Fruit fly (Drosophila melanogaster) whole organism, embryonic: Measurements from ENCODE around the gene Mettl4.
A peak's percentile ranks its signal among the peaks of the same experiment; 100 is the strongest.

Experiments used
- CG10267 ChIP-seq: fragments of 200-800 bp; sonication (Bioruptor generic); optimal IDR thresholded peaks from 2 replicates; lab custom pipeline; 2018; ENCODE audit warnings: missing biosample characterization, mild to moderate bottlenecking, missing genetic modification characterization, moderate library complexity
- CG10431 ChIP-seq: fragments of 200-800 bp; sonication (Bioruptor generic); optimal IDR thresholded peaks from 3 replicates; lab custom pipeline; 2018; ENCODE audit warnings: missing biosample characterization, mild to moderate bottlenecking, missing genetic modification characterization
- CG10565 ChIP-seq: fragments of 200-800 bp; sonication (Bioruptor generic); optimal IDR thresholded peaks from 3 replicates; lab custom pipeline; 2016; ENCODE audit warnings: missing biosample characterization, mild to moderate bottlenecking, missing genetic modification characterization
- CG11504 ChIP-seq: fragments of 200-800 bp; sonication (Bioruptor generic); optimal IDR thresholded peaks from 3 replicates; lab custom pipeline; 2019; ENCODE audit warnings: missing biosample characterization, mild to moderate bottlenecking, missing genetic modification characterization, moderate library complexity
- CG12299 ChIP-seq: fragments of 200-800 bp; sonication (Bioruptor generic); optimal IDR thresholded peaks from 2 replicates; lab custom pipeline; 2018; ENCODE audit warnings: missing biosample characterization, mild to moderate bottlenecking, missing genetic modification characterization
- CG12942 ChIP-seq: fragments of 200-800 bp; sonication (Bioruptor generic); optimal IDR thresholded peaks from 3 replicates; lab custom pipeline; 2016; ENCODE audit warnings: missing biosample characterization, missing genetic modification characterization
- CG14710 ChIP-seq: fragments of 200-800 bp; sonication (Bioruptor generic); optimal IDR thresholded peaks from 3 replicates; lab custom pipeline; 2019; ENCODE audit warnings: missing biosample characterization, mild to moderate bottlenecking, missing genetic modification characterization, moderate library complexity
- CG1603 ChIP-seq: fragments of 200-800 bp; sonication (Bioruptor generic); optimal IDR thresholded peaks from 2 replicates; lab custom pipeline; 2019; ENCODE audit warnings: missing biosample characterization, mild to moderate bottlenecking, missing genetic modification characterization, moderate library complexity
- CG16779 ChIP-seq: fragments of 200-800 bp; sonication (Bioruptor generic); IDR thresholded peaks from 2 replicates; pipeline ENCODE4 v1.3.6; 2022; ENCODE audit warnings: missing biosample characterization, missing genetic modification characterization
- CG17829 ChIP-seq: fragments of 200-800 bp; optimal IDR thresholded peaks from 2 replicates; lab custom pipeline; 2019; ENCODE audit warnings: missing biosample characterization, mild to moderate bottlenecking, missing genetic modification characterization, moderate library complexity
- CG18476 ChIP-seq: fragments of 200-800 bp; sonication (Bioruptor generic); optimal IDR thresholded peaks from 2 replicates; lab custom pipeline; 2016; ENCODE audit warnings: missing biosample characterization, mild to moderate bottlenecking, missing genetic modification characterization
- CG2129 ChIP-seq: fragments of 200-800 bp; sonication (Bioruptor generic); IDR thresholded peaks from 2 replicates; pipeline ENCODE4 v1.3.6; 2022; ENCODE audit warnings: missing biosample characterization, missing genetic modification characterization; ENCODE audit not compliant: partially characterized antibody
- CG3407 ChIP-seq: fragments of 200-800 bp; sonication (Bioruptor generic); optimal IDR thresholded peaks from 2 replicates; lab custom pipeline; 2018; ENCODE audit warnings: missing biosample characterization, mild to moderate bottlenecking, missing genetic modification characterization
- CG3995 ChIP-seq: fragments of 200-800 bp; sonication (Bioruptor generic); optimal IDR thresholded peaks from 3 replicates; lab custom pipeline; 2016; ENCODE audit warnings: missing biosample characterization, missing genetic modification characterization
- CG6791 ChIP-seq: fragments of 200-800 bp; sonication (Bioruptor generic); IDR thresholded peaks from 3 replicates; pipeline ENCODE4 v1.3.6; 2022; ENCODE audit warnings: missing biosample characterization, missing genetic modification characterization; ENCODE audit not compliant: partially characterized antibody
- CkIIα-i1 ChIP-seq: fragments of 200-800 bp; sonication (Bioruptor generic); IDR thresholded peaks from 2 replicates; pipeline ENCODE4 v1.3.6; 2022; ENCODE audit warnings: missing biosample characterization, missing genetic modification characterization
- Dp ChIP-seq: fragments of 200-800 bp; sonication (Bioruptor generic); optimal IDR thresholded peaks from 2 replicates; lab custom pipeline; 2018; ENCODE audit warnings: missing biosample characterization, mild to moderate bottlenecking, missing genetic modification characterization, moderate library complexity
- E2f2 ChIP-seq: fragments of 200-800 bp; sonication (Bioruptor generic); IDR thresholded peaks from 2 replicates; pipeline ENCODE4 v1.3.6; 2022; ENCODE audit warnings: missing biosample characterization, missing genetic modification characterization
- HHEX ChIP-seq: fragments of 200-800 bp; sonication (Bioruptor generic); optimal IDR thresholded peaks from 3 replicates; lab custom pipeline; 2017; ENCODE audit warnings: missing biosample characterization, mild to moderate bottlenecking, missing genetic modification characterization, missing genetic modification reagents
- HLH4C ChIP-seq: fragments of 200-800 bp; sonication (Bioruptor generic); IDR thresholded peaks from 3 replicates; pipeline ENCODE4 v1.3.6; 2022; ENCODE audit warnings: missing biosample characterization, missing genetic modification characterization; ENCODE audit not compliant: partially characterized antibody
- Myb ChIP-seq: fragments of 200-800 bp; sonication (Bioruptor generic); optimal IDR thresholded peaks from 2 replicates; lab custom pipeline; 2016; ENCODE audit warnings: missing biosample characterization, missing genetic modification characterization
- NC2α ChIP-seq: fragments of 200-800 bp; sonication (Bioruptor generic); optimal IDR thresholded peaks from 2 replicates; lab custom pipeline; 2016; ENCODE audit warnings: missing biosample characterization, missing genetic modification characterization
- Nf-YB ChIP-seq: fragments of 200-800 bp; sonication (Bioruptor generic); optimal IDR thresholded peaks from 3 replicates; lab custom pipeline; 2019; ENCODE audit warnings: missing biosample characterization, mild to moderate bottlenecking, missing genetic modification characterization, moderate library complexity
- Nf-YC ChIP-seq: fragments of 200-800 bp; optimal IDR thresholded peaks from 3 replicates; lab custom pipeline; 2019; ENCODE audit warnings: missing biosample characterization, mild to moderate bottlenecking, missing genetic modification characterization, moderate library complexity
- Oli ChIP-seq: fragments of 200-800 bp; sonication (Bioruptor generic); optimal IDR thresholded peaks from 2 replicates; lab custom pipeline; 2018; ENCODE audit warnings: missing biosample characterization, mild to moderate bottlenecking, missing genetic modification characterization, moderate library complexity
- Opbp ChIP-seq: fragments of 200-800 bp; sonication (Bioruptor generic); IDR thresholded peaks from 3 replicates; pipeline ENCODE4 v1.3.6; 2022; ENCODE audit warnings: missing biosample characterization, missing genetic modification characterization; ENCODE audit not compliant: partially characterized antibody
- Poxn ChIP-seq: fragments of 200-800 bp; sonication (Bioruptor generic); IDR thresholded peaks from 2 replicates; pipeline ENCODE4 v1.3.6; 2022; ENCODE audit warnings: missing biosample characterization, missing genetic modification characterization
- Scr ChIP-seq: fragments of 200-800 bp; sonication (Bioruptor generic); IDR thresholded peaks from 2 replicates; pipeline ENCODE4 v1.3.6; 2022; ENCODE audit warnings: missing biosample characterization, missing genetic modification characterization; ENCODE audit not compliant: partially characterized antibody
- Sry-β ChIP-seq: fragments of 200-800 bp; sonication (Bioruptor generic); optimal IDR thresholded peaks from 2 replicates; lab custom pipeline; 2018; ENCODE audit warnings: missing biosample characterization, mild to moderate bottlenecking, missing genetic modification characterization, moderate library complexity
- Ssrp ChIP-seq: fragments of 200-800 bp; sonication (Bioruptor generic); optimal IDR thresholded peaks from 2 replicates; lab custom pipeline; 2018; ENCODE audit warnings: missing biosample characterization, mild to moderate bottlenecking, missing genetic modification characterization, moderate library complexity
- Taf1 ChIP-seq: fragments of 200-800 bp; sonication (Bioruptor generic); IDR thresholded peaks from 2 replicates; pipeline ENCODE4 v1.3.6; 2022; ENCODE audit warnings: missing biosample characterization, missing genetic modification characterization
- bbx ChIP-seq: fragments of 200-800 bp; sonication (Bioruptor generic); IDR thresholded peaks from 2 replicates; pipeline ENCODE4 v1.3.6; 2022; ENCODE audit warnings: missing biosample characterization, missing genetic modification characterization; ENCODE audit not compliant: partially characterized antibody
- crp ChIP-seq, 2 experiments: fragments of 200-800 bp; sonication (Bioruptor generic); optimal IDR thresholded peaks; 2 replicates in 1 of 2; 3 replicates in 1 of 2; lab custom pipeline; 2017; ENCODE audit warnings: missing biosample characterization in 2 of 2, missing genetic modification characterization in 2 of 2, mild to moderate bottlenecking in 1 of 2, moderate library complexity in 1 of 2
- dpn ChIP-seq, 2 experiments: fragments of 200-800 bp; sonication (Bioruptor generic); optimal IDR thresholded peaks; 3 replicates each; lab custom pipeline; 2016; ENCODE audit warnings: missing biosample characterization in 2 of 2, missing genetic modification characterization in 2 of 2
- fru ChIP-seq: fragments of >200 bp; optimal IDR thresholded peaks from 2 replicates; lab custom pipeline; 2017
- hbn ChIP-seq: fragments of 200-800 bp; sonication (Bioruptor generic); IDR thresholded peaks from 2 replicates; pipeline ENCODE4 v1.3.6; 2022; ENCODE audit warnings: missing biosample characterization, missing genetic modification characterization; ENCODE audit not compliant: partially characterized antibody
- kah ChIP-seq: fragments of 200-800 bp; sonication (Bioruptor generic); optimal IDR thresholded peaks from 2 replicates; lab custom pipeline; 2018; ENCODE audit warnings: missing biosample characterization, mild to moderate bottlenecking, missing genetic modification characterization
- kni ChIP-seq: fragments of 200-800 bp; sonication (Bioruptor generic); optimal IDR thresholded peaks from 3 replicates; lab custom pipeline; 2017; ENCODE audit warnings: mild to moderate bottlenecking, missing biosample characterization, missing genetic modification reagents, missing genetic modification characterization
- knrl ChIP-seq: fragments of 200-800 bp; sonication (Bioruptor generic); IDR thresholded peaks from 3 replicates; pipeline ENCODE4 v1.3.6; 2022; ENCODE audit warnings: missing biosample characterization, missing genetic modification characterization; ENCODE audit not compliant: partially characterized antibody
- nerfin-2 ChIP-seq: fragments of 200-800 bp; sonication (Bioruptor generic); IDR thresholded peaks from 2 replicates; pipeline ENCODE4 v1.3.6; 2022; ENCODE audit warnings: missing biosample characterization, missing genetic modification characterization; ENCODE audit not compliant: partially characterized antibody
- org-1 ChIP-seq: fragments of 200-800 bp; sonication (Bioruptor generic); optimal IDR thresholded peaks from 2 replicates; lab custom pipeline; 2017; ENCODE audit warnings: missing biosample characterization, missing genetic modification characterization
- phol ChIP-seq: fragments of 200-800 bp; sonication (Bioruptor generic); optimal IDR thresholded peaks from 3 replicates; lab custom pipeline; 2018; ENCODE audit warnings: missing biosample characterization, mild to moderate bottlenecking, missing genetic modification characterization, moderate library complexity
- pita ChIP-seq: fragments of 200-800 bp; sonication (Bioruptor generic); optimal IDR thresholded peaks from 2 replicates; lab custom pipeline; 2017; ENCODE audit warnings: missing biosample characterization, mild to moderate bottlenecking, missing genetic modification characterization
- pzg ChIP-seq: fragments of 200-800 bp; sonication (Bioruptor generic); optimal IDR thresholded peaks from 3 replicates; lab custom pipeline; 2018; ENCODE audit warnings: missing biosample characterization, mild to moderate bottlenecking, missing genetic modification characterization, moderate library complexity
- sens ChIP-seq: fragments of 200-800 bp; sonication (Bioruptor generic); peaks from one replicate; lab custom pipeline; 2016; ENCODE audit warnings: missing biosample characterization, missing genetic modification characterization
- seq ChIP-seq: fragments of 200-800 bp; sonication (Bioruptor generic); IDR thresholded peaks from 2 replicates; pipeline ENCODE4 v1.3.6; 2022; ENCODE audit warnings: missing biosample characterization, missing genetic modification characterization
- unc-4 ChIP-seq: fragments of 200-800 bp; sonication (Bioruptor generic); IDR thresholded peaks from 2 replicates; pipeline ENCODE4 v1.3.6; 2022; ENCODE audit warnings: missing biosample characterization, missing genetic modification characterization; ENCODE audit not compliant: partially characterized antibody
- vnd ChIP-seq: fragments of 200-800 bp; sonication (Bioruptor generic); IDR thresholded peaks from 3 replicates; pipeline ENCODE4 v1.3.6; 2022; ENCODE audit warnings: missing biosample characterization, missing genetic modification characterization; ENCODE audit not compliant: partially characterized antibody
- zen ChIP-seq: fragments of 200-800 bp; sonication (Bioruptor generic); optimal IDR thresholded peaks from 3 replicates; lab custom pipeline; 2018; ENCODE audit warnings: missing biosample characterization, mild to moderate bottlenecking, missing genetic modification characterization, moderate library complexity

The Mettl4 gene

dm6 chr3R:16650950-16651349 is at the start of gene Mettl4 (continued):
- TF ChIP-seq Taf1: no peak
- peak; percentile 64 for TF ChIP-seq CG3995
- peak; percentile 86 for TF ChIP-seq Dp (GFP tag; lab: Kevin White, UChicago)
- TF ChIP-seq hbn: peak; percentile 61
- TF ChIP-seq crp (GFP tag; optimal IDR thresholded peaks at IDR 0.05; lab: Kevin White, UChicago): peak in 1 of 2 experiments; percentile 65
- peak; percentile 24 for TF ChIP-seq Myb (GFP tag; lab: Kevin White, UChicago)
- TF ChIP-seq CG12942: no peak
- peak; percentile 92 for TF ChIP-seq E2f2 (GFP tag; lab: Robert Waterston, UW)
- TF ChIP-seq vnd: peak; percentile 54; the same call in 1 of the 3 replicates
- TF ChIP-seq nerfin-2 (GFP tag; lab: Robert Waterston, UW): peak; percentile 28; the same call in 1 of the 2 replicates
- no peak for TF ChIP-seq HHEX (GFP tag; lab: Kevin White, UChicago)
- TF ChIP-seq CG6791 (GFP tag; lab: Robert Waterston, UW): peak; percentile 65; the same call in 2 of the 3 replicates
- peak; percentile 58; the same call in 2 of the 3 replicates for TF ChIP-seq Opbp
- no peak for TF ChIP-seq pita (GFP tag; lab: Kevin White, UChicago)
- TF ChIP-seq Scr (GFP tag; lab: Robert Waterston, UW): peak; percentile 68
- TF ChIP-seq CG2129: 0 out of 2 replicates have a peak, but pooled peaks have one; percentile 24
- TF ChIP-seq CG14710 (tag; lab: Kevin White, UChicago): peak; percentile 21
- TF ChIP-seq HLH4C (GFP tag; lab: Robert Waterston, UW): peak; percentile 74
- TF ChIP-seq CG16779 (GFP tag; lab: Robert Waterston, UW): no peak
- peak; percentile 8 for TF ChIP-seq CG1603 (tag; lab: Kevin White, UChicago)
- peak; percentile 70 for TF ChIP-seq bbx (GFP tag; lab: Robert Waterston, UW)
- no peak for TF ChIP-seq NC2α (GFP tag; lab: Kevin White, UChicago)
- no peak for TF ChIP-seq CG10431 (GFP tag; lab: Kevin White, UChicago)
- peak; percentile 51; the same call in 2 of the 3 replicates for TF ChIP-seq knrl (GFP tag; lab: Robert Waterston, UW)
- TF ChIP-seq CG12299: no peak
- peak; percentile 50 for TF ChIP-seq pzg (GFP tag; lab: Kevin White, UChicago)
- peak; percentile 4 for TF ChIP-seq CG10267 (tag; lab: Kevin White, UChicago)
- no peak for TF ChIP-seq Sry-β

- no peak for TF ChIP-seq sens
- peak; percentile 16 for TF ChIP-seq kni (GFP tag; lab: Kevin White, UChicago)
- peak; percentile 86; the same call in 1 of the 2 replicates for TF ChIP-seq seq (GFP tag; lab: Robert Waterston, UW)
- no peak for TF ChIP-seq fru (lab: Kevin White, UChicago)
- peak; percentile 86 for TF ChIP-seq phol (tag; lab: Kevin White, UChicago)
- TF ChIP-seq CG17829 (tag; lab: Kevin White, UChicago): no peak
- peak; percentile 62 for TF ChIP-seq Nf-YC (tag; lab: Kevin White, UChicago)
- no peak for TF ChIP-seq CG3407
- TF ChIP-seq Nf-YB (GFP tag; lab: Kevin White, UChicago): peak; percentile 55
These were observed 31.9 kb upstream of the Mettl4 start for dm6 chr3R:16682901-16683300.

DNA sequence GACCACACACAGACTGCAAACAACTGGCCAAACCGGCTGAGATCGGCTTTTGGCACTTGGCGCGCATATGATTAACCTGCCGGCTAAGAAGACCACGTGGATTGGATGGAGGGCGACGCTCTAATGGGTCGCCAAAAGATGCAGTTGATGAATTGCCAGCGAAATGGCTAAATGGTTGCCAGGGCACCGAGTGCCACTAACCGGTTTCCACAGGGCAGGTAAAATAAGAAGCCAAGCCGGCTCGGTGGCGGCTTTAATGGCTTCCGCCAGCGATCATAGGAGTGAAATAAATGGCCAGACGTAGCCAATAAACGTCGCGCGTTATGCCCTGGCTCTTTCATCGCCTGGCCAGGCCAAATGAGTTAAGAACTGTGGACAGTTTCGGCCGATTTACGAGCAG is 27.0 kb upstream of the Mettl4 start:
- TF ChIP-seq unc-4 (GFP tag; lab: Robert Waterston, UW) (no peak), kah (GFP tag; lab: Kevin White, UChicago) (no peak), CG10565 (GFP tag; lab: Kevin White, UChicago) (no peak), org-1 (GFP tag; lab: Kevin White, UChicago) (no peak), zen (tag; lab: Kevin White, UChicago) (peak; percentile 55), CkIIα-i1 (GFP tag; lab: Robert Waterston, UW) (no peak), Oli (no peak), CG18476 (no peak), Nf-YC (tag; lab: Kevin White, UChicago) (peak; percentile 80), CG11504 (no peak), Ssrp (tag; lab: Kevin White, UChicago) (no peak), dpn (GFP tag; optimal IDR thresholded peaks at IDR 0.05; lab: Kevin White, UChicago) (no peak), Poxn (GFP tag; lab: Robert Waterston, UW) (no peak)
